Worm (Caenorhabditis elegans) whole organism, young adult: Measurements from ENCODE around the gene F26D2.14.

ENCODE experiments used
- B0261.1 ChIP-seq: sonication (generic microtip); optimal IDR thresholded peaks from 2 replicates; lab custom pipeline; 2016; ENCODE audit warnings: mild to moderate bottlenecking, missing genetic modification characterization, moderate library complexity, missing compliant biosample characterization
- D2030.7 ChIP-seq: fragments of 200-800 bp; sonication (Bioruptor generic); IDR thresholded peaks from 2 replicates; pipeline ENCODE4 v1.3.6; 2022; ENCODE audit warnings: missing genetic modification reagents, missing genetic modification characterization, missing compliant biosample characterization
- F10E7.11 ChIP-seq: sonication (generic microtip); optimal IDR thresholded peaks from 2 replicates; lab custom pipeline; 2017; ENCODE audit warnings: mild to moderate bottlenecking, missing genetic modification characterization, moderate library complexity, missing compliant biosample characterization
- F22D6.2 ChIP-seq: sonication (generic microtip); optimal IDR thresholded peaks from 2 replicates; lab custom pipeline; 2016; ENCODE audit warnings: mild to moderate bottlenecking, missing genetic modification characterization, missing compliant biosample characterization
- F57A8.1 ChIP-seq: fragments of 200-800 bp; sonication (Bioruptor generic); optimal IDR thresholded peaks from 2 replicates; lab custom pipeline; 2018; ENCODE audit warnings: mild to moderate bottlenecking, missing genetic modification characterization, moderate library complexity, missing compliant biosample characterization
- F57C9.4 ChIP-seq: sonication (generic microtip); optimal IDR thresholded peaks from 2 replicates; lab custom pipeline; 2017; ENCODE audit warnings: mild to moderate bottlenecking, missing genetic modification characterization, missing compliant biosample characterization
- T07F8.4 ChIP-seq: sonication (generic microtip); optimal IDR thresholded peaks from 2 replicates; lab custom pipeline; 2016; ENCODE audit warnings: mild to moderate bottlenecking, missing genetic modification characterization, moderate library complexity, missing compliant biosample characterization
- T26A5.8 ChIP-seq: sonication (generic microtip); optimal IDR thresholded peaks from 2 replicates; lab custom pipeline; 2016; ENCODE audit warnings: missing genetic modification characterization, missing compliant biosample characterization
- ZK185.1 ChIP-seq: sonication (generic microtip); optimal IDR thresholded peaks from 2 replicates; lab custom pipeline; 2016; ENCODE audit warnings: mild to moderate bottlenecking, missing genetic modification characterization, missing compliant biosample characterization; ENCODE audit not compliant: poor library complexity, severe bottlenecking
- bed-2 ChIP-seq: fragments of 200-800 bp; sonication (Bioruptor generic); IDR thresholded peaks from 2 replicates; pipeline ENCODE4 v1.3.6; 2022; ENCODE audit warnings: missing genetic modification reagents, missing genetic modification characterization, missing compliant biosample characterization
- cebp-2 ChIP-seq: fragments of 200-800 bp; sonication (Bioruptor generic); IDR thresholded peaks from 2 replicates; pipeline ENCODE4 v1.3.6; 2022; ENCODE audit warnings: missing genetic modification characterization, missing compliant biosample characterization
- ceh-100 ChIP-seq: fragments of 200-800 bp; sonication (Bioruptor generic); IDR thresholded peaks from 2 replicates; pipeline ENCODE4 v1.3.6; 2022; ENCODE audit warnings: missing genetic modification reagents, missing genetic modification characterization, missing compliant biosample characterization
- ceh-27 ChIP-seq: fragments of 200-800 bp; sonication (Bioruptor generic); optimal IDR thresholded peaks from 2 replicates; lab custom pipeline; 2018; ENCODE audit warnings: mild to moderate bottlenecking, missing genetic modification characterization, moderate library complexity, missing compliant biosample characterization
- ceh-40 ChIP-seq: fragments of 200-800 bp; sonication (Bioruptor generic); IDR thresholded peaks from 2 replicates; pipeline ENCODE4 v1.3.6; 2022; ENCODE audit warnings: missing genetic modification characterization, missing compliant biosample characterization
- ceh-58 ChIP-seq: fragments of 200-800 bp; sonication (Bioruptor generic); IDR thresholded peaks from 2 replicates; pipeline ENCODE4 v1.3.6; 2022; ENCODE audit warnings: missing genetic modification characterization, missing compliant biosample characterization
- ceh-79 ChIP-seq: sonication (generic microtip); optimal IDR thresholded peaks from 2 replicates; lab custom pipeline; 2017; ENCODE audit warnings: mild to moderate bottlenecking, missing genetic modification characterization, missing compliant biosample characterization
- dpff-1 ChIP-seq: sonication (generic microtip); optimal IDR thresholded peaks from 2 replicates; lab custom pipeline; 2017; ENCODE audit warnings: mild to moderate bottlenecking, missing genetic modification characterization, missing compliant biosample characterization
- him-1 ChIP-seq: sonication (generic microtip); optimal IDR thresholded peaks from 2 replicates; lab custom pipeline; 2016; ENCODE audit warnings: missing genotype, missing genetic modification reagents, missing genetic modification characterization, missing compliant biosample characterization
- hmg-20 ChIP-seq: fragments of 200-800 bp; sonication (Bioruptor generic); IDR thresholded peaks from 2 replicates; pipeline ENCODE4 v1.3.6; 2022; ENCODE audit warnings: missing genetic modification reagents, missing genetic modification characterization, missing compliant biosample characterization
- hrde-1 ChIP-seq: sonication (generic microtip); optimal IDR thresholded peaks from 2 replicates; lab custom pipeline; 2016; ENCODE audit warnings: missing genetic modification characterization, mild to moderate bottlenecking, missing compliant biosample characterization, moderate library complexity, missing genotype, missing genetic modification reagents, borderline replicate concordance
- hsf-1 ChIP-seq: fragments of 200-800 bp; sonication (Bioruptor generic); IDR thresholded peaks from 2 replicates; pipeline ENCODE4 v1.3.6; 2022; ENCODE audit warnings: missing genetic modification reagents, missing genetic modification characterization, missing compliant biosample characterization
- let-607 ChIP-seq, 2 experiments: fragments of 200-800 bp in 1 of 2; sonication (Bioruptor generic) in 1 of 2; sonication (generic microtip) in 1 of 2; optimal IDR thresholded peaks; 2 replicates each; lab custom pipeline; 2016 to 2018; ENCODE audit warnings: mild to moderate bottlenecking in 2 of 2, missing compliant biosample characterization in 2 of 2, missing genetic modification characterization in 2 of 2, moderate library complexity in 2 of 2, missing genotype in 1 of 2
- lin-35 ChIP-seq, 3 experiments: fragments of 150-350 bp in 2 of 3; sonication (generic microtip) in 1 of 3; optimal IDR thresholded peaks; 2 replicates each; lab custom pipeline; 2014 to 2018; ENCODE audit warnings: missing biosample characterization in 3 of 3, missing genetic modification characterization in 3 of 3, missing genetic modification reagents in 3 of 3
- lin-40 ChIP-seq: sonication (generic microtip); optimal IDR thresholded peaks from 2 replicates; lab custom pipeline; 2016; ENCODE audit warnings: missing genetic modification characterization, mild to moderate bottlenecking, missing compliant biosample characterization, missing genotype, missing genetic modification reagents
- lsl-1 ChIP-seq: fragments of 200-800 bp; sonication (Bioruptor generic); optimal IDR thresholded peaks from 2 replicates; lab custom pipeline; 2018; ENCODE audit warnings: mild to moderate bottlenecking, missing genetic modification characterization, moderate library complexity, missing compliant biosample characterization
- mcd-1 ChIP-seq: fragments of 200-800 bp; sonication (Bioruptor generic); IDR thresholded peaks from 2 replicates; pipeline ENCODE4 v1.3.6; 2022; ENCODE audit warnings: missing genetic modification reagents, missing genetic modification characterization, missing compliant biosample characterization
- mes-4 ChIP-seq: sonication (generic microtip); optimal IDR thresholded peaks from 2 replicates; lab custom pipeline; 2016; ENCODE audit warnings: missing genotype, missing genetic modification characterization, missing compliant biosample characterization
- mxl-1 ChIP-seq: sonication (generic microtip); optimal IDR thresholded peaks from 2 replicates; lab custom pipeline; 2016; ENCODE audit warnings: missing genetic modification characterization, missing compliant biosample characterization
- rcor-1 ChIP-seq: fragments of 200-800 bp; sonication (Bioruptor generic); IDR thresholded peaks from 2 replicates; pipeline ENCODE4 v1.3.6; 2022; ENCODE audit warnings: missing genetic modification reagents, missing genetic modification characterization, missing compliant biosample characterization
- rec-8 ChIP-seq, 2 experiments: sonication (generic microtip); optimal IDR thresholded peaks; 2 replicates each; lab custom pipeline; 2016; ENCODE audit warnings: mild to moderate bottlenecking in 2 of 2, missing genetic modification characterization in 2 of 2, missing genetic modification reagents in 2 of 2, missing genotype in 2 of 2, missing biosample characterization in 1 of 2, missing compliant biosample characterization in 1 of 2, moderate library complexity in 1 of 2
- repo-1 ChIP-seq: sonication (generic microtip); optimal IDR thresholded peaks from 2 replicates; lab custom pipeline; 2017; ENCODE audit warnings: mild to moderate bottlenecking, missing genetic modification characterization, missing compliant biosample characterization
- rpc-1 ChIP-seq, 2 experiments: fragments of 150-350 bp in 1 of 2; sonication (generic microtip) in 1 of 2; optimal IDR thresholded peaks; 2 replicates each; lab custom pipeline; 2014 to 2018; ENCODE audit warnings: missing biosample characterization in 1 of 2, missing genetic modification characterization in 1 of 2, missing genetic modification reagents in 1 of 2, missing genotype in 1 of 2
- sdz-38 ChIP-seq: sonication (generic microtip); optimal IDR thresholded peaks from 2 replicates; lab custom pipeline; 2016; ENCODE audit warnings: missing genotype, missing genetic modification characterization, missing compliant biosample characterization
- snpc-4 ChIP-seq, 5 experiments: fragments of 150-350 bp in 1 of 5; sonication (generic microtip) in 4 of 5; optimal IDR thresholded peaks; 2 replicates each; lab custom pipeline; 2014 to 2018; ENCODE audit warnings: missing genetic modification characterization in 5 of 5, missing biosample characterization in 3 of 5, antibody characterized with exemption in 2 of 5, mild to moderate bottlenecking in 2 of 5, missing compliant biosample characterization in 2 of 5, missing genotype in 2 of 5, moderate library complexity in 2 of 5, missing genetic modification reagents in 1 of 5
- tbp1 ChIP-seq: fragments of 200-800 bp; sonication (Bioruptor generic); optimal IDR thresholded peaks from 2 replicates; lab custom pipeline; 2018; ENCODE audit warnings: mild to moderate bottlenecking, missing genetic modification characterization, missing compliant biosample characterization
- unc-130 ChIP-seq: sonication (generic microtip); optimal IDR thresholded peaks from 2 replicates; lab custom pipeline; 2016; ENCODE audit warnings: missing genetic modification reagents, missing genetic modification characterization, missing compliant biosample characterization
- unc-62 ChIP-seq: fragments of 150-350 bp; optimal IDR thresholded peaks from 2 replicates; lab custom pipeline; 2014; ENCODE audit warnings: missing biosample characterization, missing genetic modification reagents, missing genetic modification characterization
- ztf-3 ChIP-seq: fragments of 200-800 bp; sonication (Bioruptor generic); optimal IDR thresholded peaks from 2 replicates; lab custom pipeline; 2018; ENCODE audit warnings: mild to moderate bottlenecking, missing genetic modification characterization, missing compliant biosample characterization

F26D2.14 gene

ce11 chrV:16401519-16401918 lies 34.1 kb upstream of the F26D2.14 start, which contains the start of gene F13A7.14 (continued):
- TF ChIP-seq mes-4 (tag; lab: Kevin White, UChicago) = no peak

DNA sequence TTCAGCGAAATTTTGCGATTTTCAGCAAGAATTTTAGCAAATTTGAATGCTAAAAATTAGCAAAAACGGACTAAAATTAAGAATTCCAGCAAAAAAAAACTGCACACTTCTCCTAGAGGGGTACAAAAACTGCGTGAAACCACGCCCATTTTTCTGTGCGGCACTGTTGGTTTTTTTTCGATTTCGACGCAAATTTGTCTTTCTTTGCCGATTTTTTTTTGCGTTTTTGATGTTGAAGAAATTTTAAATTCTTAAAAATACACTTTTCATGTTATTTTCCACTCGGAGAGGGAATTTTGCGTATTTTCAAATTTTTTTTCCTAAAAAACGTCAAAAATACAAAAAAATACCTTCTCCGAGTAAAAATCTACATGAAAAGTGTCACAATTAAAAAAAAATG lies 31.7 kb upstream of the F26D2.14 start, which contains the start of gene syp-1:
TSS of gene syp-1 (plus strand) at position 301 of the 400 bp plus-strand sequence.
- no peak for TF ChIP-seq let-607 (tag; optimal IDR thresholded peaks at IDR 0.05; lab: Kevin White, UChicago)
- no peak for TF ChIP-seq ceh-100 (GFP tag; lab: Robert Waterston, UW)
- TF ChIP-seq rec-8 (tag; optimal IDR thresholded peaks at IDR 0.05; lab: Kevin White, UChicago) = no peak
- no peak for TF ChIP-seq cebp-2 (GFP tag; lab: Robert Waterston, UW)
- no peak for TF ChIP-seq F22D6.2 (tag; lab: Kevin White, UChicago)
- TF ChIP-seq ztf-3 = no peak
- TF ChIP-seq sdz-38 (tag; lab: Kevin White, UChicago) = no peak
- TF ChIP-seq, all 124 proteins: peak for 0

DNA sequence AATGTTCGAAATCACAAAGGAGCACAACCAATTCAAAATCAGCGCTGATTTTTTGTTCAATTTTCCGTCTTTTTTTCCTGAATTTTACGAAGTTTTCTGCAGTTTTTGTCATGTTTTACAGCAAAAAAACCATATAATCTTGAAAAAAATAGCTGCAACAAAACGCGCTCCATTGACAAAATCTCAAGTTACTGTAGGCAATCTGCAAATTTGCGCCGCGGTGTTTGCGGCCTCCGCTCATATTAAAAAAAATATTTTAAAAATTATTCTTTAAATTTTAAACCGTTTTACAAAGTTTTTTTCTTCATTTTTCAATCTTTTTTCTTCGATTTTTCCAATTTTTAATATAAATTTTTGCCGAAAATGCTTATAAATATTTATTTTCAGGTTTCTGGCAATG lies 30.3 kb upstream of the F26D2.14 start:
- TF ChIP-seq mcd-1 (GFP tag; lab: Robert Waterston, UW) (peak; percentile 46; the same call in 1 of the 2 replicates), lin-40 (tag; lab: Kevin White, UChicago) (no peak), snpc-4 (GFP tag; optimal IDR thresholded peaks at IDR 0.05; lab: Kevin White, UChicago) (peak; percentile 3), snpc-4 (tag; optimal IDR thresholded peaks at IDR 0.05; lab: Kevin White, UChicago) (peak in 1 of 4 experiments; percentile 14), him-1 (tag; lab: Kevin White, UChicago) (peak; percentile 16), lsl-1 (peak; percentile 81)

- no peak for TF ChIP-seq T26A5.8 (tag; lab: Kevin White, UChicago)
- TF ChIP-seq hrde-1 (tag; lab: Kevin White, UChicago) = no peak
- TF ChIP-seq tbp1 (GFP tag; lab: Kevin White, UChicago) = no peak
- no peak for TF ChIP-seq cebp-2 (GFP tag; lab: Robert Waterston, UW)
- TF ChIP-seq ceh-27 (GFP tag; lab: Kevin White, UChicago) = no peak
- no peak for TF ChIP-seq hsf-1 (GFP tag; lab: Robert Waterston, UW)
- TF ChIP-seq repo-1 (tag; lab: Kevin White, UChicago) = no peak
- no peak for TF ChIP-seq unc-130
- no peak for TF ChIP-seq ceh-58 (GFP tag; lab: Robert Waterston, UW)
- TF ChIP-seq ztf-3 = no peak
- TF ChIP-seq rpc-1 (optimal IDR thresholded peaks at IDR 0.05; lab: Kevin White, UChicago) = no peak
- no peak for TF ChIP-seq rpc-1 (tag; optimal IDR thresholded peaks at IDR 0.05; lab: Kevin White, UChicago)
- TF ChIP-seq unc-62 = no peak
- TF ChIP-seq mxl-1 = no peak
- TF ChIP-seq dpff-1 (tag; lab: Kevin White, UChicago) = no peak
Observed at ce11 chrV:16406357-16406756, 29.3 kb upstream of the F26D2.14 start.

DNA sequence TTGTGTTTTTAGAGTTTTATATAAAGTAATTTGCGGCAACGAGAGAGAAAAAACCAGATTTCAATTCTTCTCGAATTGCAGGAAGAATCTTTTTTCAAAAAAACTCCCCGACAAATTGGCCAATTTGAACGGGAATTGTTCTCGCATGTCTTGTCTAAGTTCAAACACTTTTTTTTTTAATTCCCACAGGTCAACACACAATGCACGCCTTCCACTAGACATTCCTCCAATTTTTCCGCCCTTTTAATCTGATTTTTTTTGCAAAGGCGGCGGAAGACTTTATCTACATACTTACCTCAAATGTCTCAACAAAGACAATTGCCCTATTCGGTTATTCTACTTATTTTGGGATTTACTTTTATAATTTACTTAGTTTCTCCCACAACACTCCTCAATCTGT lies 28.0 kb upstream of the F26D2.14 start, which contains the start of gene F26D2.3:
TSS of gene F26D2.3 (plus strand) at position 301 of the 400 bp plus-strand sequence.
- TF ChIP-seq F10E7.11 (tag; lab: Kevin White, UChicago) = no peak
- TF ChIP-seq lin-35 (GFP tag; optimal IDR thresholded peaks at IDR 0.05; lab: Kevin White, UChicago) = no peak
- TF ChIP-seq ceh-40 = no peak
- TF ChIP-seq F57A8.1 (GFP tag; lab: Kevin White, UChicago) = no peak
- no peak for TF ChIP-seq mcd-1 (GFP tag; lab: Robert Waterston, UW)
- no peak for TF ChIP-seq rcor-1
- TF ChIP-seq ZK185.1 = no peak
- TF ChIP-seq bed-2 (GFP tag; lab: Robert Waterston, UW) = no peak
- TF ChIP-seq ceh-58 (GFP tag; lab: Robert Waterston, UW) = no peak
- TF ChIP-seq B0261.1 (tag; lab: Kevin White, UChicago) = no peak
- no peak for TF ChIP-seq ceh-79 (tag; lab: Kevin White, UChicago)
- no peak for TF ChIP-seq tbp1 (GFP tag; lab: Kevin White, UChicago)
- no peak for TF ChIP-seq D2030.7
- TF ChIP-seq F57C9.4 (tag; lab: Kevin White, UChicago) = no peak
- no peak for TF ChIP-seq T07F8.4 (tag; lab: Kevin White, UChicago)
- TF ChIP-seq hmg-20 (GFP tag; lab: Robert Waterston, UW) = no peak
